Worm (Caenorhabditis elegans): ENCODE measurements around the gene mpk-2.
A peak's percentile ranks its signal among the peaks of the same experiment; 100 is the strongest.

The mpk-2 gene

DNA sequence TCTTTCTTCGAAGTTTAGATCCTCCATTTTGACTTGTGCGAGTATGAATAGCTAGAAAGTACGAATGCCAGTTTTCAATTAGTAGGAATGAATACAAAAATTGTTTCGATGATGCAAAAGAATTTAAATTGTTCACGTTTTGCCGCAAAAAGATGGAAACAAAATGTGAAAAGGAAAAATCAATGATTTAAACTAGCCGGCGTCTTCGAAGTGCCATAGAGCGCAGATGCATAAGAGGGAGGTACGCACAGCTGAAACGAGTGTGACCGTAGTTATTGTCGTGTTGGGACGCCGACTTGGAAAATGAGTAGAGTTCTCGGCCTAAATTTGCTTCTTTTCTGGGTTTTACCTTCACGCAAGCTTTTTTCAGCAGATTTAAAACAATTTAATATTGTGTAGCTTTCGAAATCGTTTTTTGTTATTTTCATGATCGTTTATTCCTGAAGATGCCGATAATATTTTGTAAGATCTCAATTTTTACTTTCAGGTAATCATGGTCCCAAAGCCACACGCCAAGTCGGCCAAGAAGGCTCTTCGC is 48.7 kb upstream of the mpk-2 start, which contains the start of the genes ify-1 and rpl-22 (continued):
- peak; percentile 54 for TF ChIP-seq fkh-4 (tag; optimal IDR thresholded peaks at IDR 0.05; ENCODE audit: borderline replicate concordance)
- peak; percentile 82 for TF ChIP-seq lin-39 (tag; optimal IDR thresholded peaks at IDR 0.05)
- no peak for TF ChIP-seq ces-1 (GFP tag; optimal IDR thresholded peaks at IDR 0.05)
- no peak for TF ChIP-seq unc-62 (GFP tag; optimal IDR thresholded peaks at IDR 0.05)
- peak; percentile 5 to 98 (median 78) for TF ChIP-seq elt-3 (tag; optimal IDR thresholded peaks at IDR 0.05)
- TF ChIP-seq aha-1 (tag; optimal IDR thresholded peaks at IDR 0.05): peak; percentile 36
- TF ChIP-seq lin-14 (GFP tag; optimal IDR thresholded peaks at IDR 0.05): peak; percentile 92
- TF ChIP-seq dsc-1 (tag; optimal IDR thresholded peaks at IDR 0.05): peak; percentile 89
- TF ChIP-seq lin-15B (tag; optimal IDR thresholded peaks at IDR 0.05): peak; percentile 97
- no peak for TF ChIP-seq unc-30 (tag; optimal IDR thresholded peaks at IDR 0.05)
- TF ChIP-seq nhr-90 (tag; optimal IDR thresholded peaks at IDR 0.05; ENCODE audit: poor library complexity): peak; percentile 92
- TF ChIP-seq fkh-8 (tag; optimal IDR thresholded peaks at IDR 0.05): peak; percentile 90
- TF ChIP-seq nhr-237 (tag; optimal IDR thresholded peaks at IDR 0.05): peak; percentile 77
- no peak for TF ChIP-seq unc-98 (GFP tag; IDR thresholded peaks at IDR 0.05)
- peak; percentile 90 for TF ChIP-seq vab-15 (tag; optimal IDR thresholded peaks at IDR 0.05)
- no peak for TF ChIP-seq sptf-1 (tag; optimal IDR thresholded peaks at IDR 0.05)
- peak; percentile 82 for TF ChIP-seq ceh-88 (GFP tag; IDR thresholded peaks at IDR 0.05)
- peak; percentile 94 for TF ChIP-seq nhr-47 (tag; optimal IDR thresholded peaks at IDR 0.05)
- TF ChIP-seq unc-86 (tag; optimal IDR thresholded peaks at IDR 0.05): peak; percentile 88
- peak; percentile 87 for TF ChIP-seq fkh-10 (GFP tag; optimal IDR thresholded peaks at IDR 0.05)
- peak; percentile 89 for TF ChIP-seq jun-1 (tag; optimal IDR thresholded peaks at IDR 0.05)
- TF ChIP-seq pqm-1 (tag; optimal IDR thresholded peaks at IDR 0.05): no peak
- TF ChIP-seq fos-1 (tag; optimal IDR thresholded peaks at IDR 0.05): peak; percentile 86
- no peak for TF ChIP-seq nhr-84 (tag; optimal IDR thresholded peaks at IDR 0.05)
- peak; percentile 93 for TF ChIP-seq lin-13 (GFP tag; optimal IDR thresholded peaks at IDR 0.05)
- peak; percentile 93 for TF ChIP-seq nhr-19 (GFP tag; conservative IDR thresholded peaks at IDR 0.05)
- TF ChIP-seq ama-1 (optimal IDR thresholded peaks at IDR 0.05): peak; percentile 70
- peak; percentile 83 for TF ChIP-seq ceh-8 (GFP tag; optimal IDR thresholded peaks at IDR 0.05)
- peak; percentile 96 for TF ChIP-seq nhr-71 (tag; optimal IDR thresholded peaks at IDR 0.05)
- TF ChIP-seq aly-2 (tag; optimal IDR thresholded peaks at IDR 0.05): peak; percentile 69
- peak; percentile 75 for TF ChIP-seq hpl-2 (GFP tag; optimal IDR thresholded peaks at IDR 0.05)
- peak; percentile 51 for TF ChIP-seq sup-37 (GFP tag; optimal IDR thresholded peaks at IDR 0.05)
- TF ChIP-seq skn-1 (tag; optimal IDR thresholded peaks at IDR 0.05): peak; percentile 95
- TF ChIP-seq Y116A8C.19 (tag; optimal IDR thresholded peaks at IDR 0.05; ENCODE audit: borderline replicate concordance): no peak
- TF ChIP-seq ztf-4 (tag; optimal IDR thresholded peaks at IDR 0.05): peak; percentile 88
- peak; percentile 92 for TF ChIP-seq tbx-2 (tag; optimal IDR thresholded peaks at IDR 0.05)
- peak; percentile 81 for TF ChIP-seq pax-3 (tag; optimal IDR thresholded peaks at IDR 0.05)
- no peak for TF ChIP-seq nhr-28 (tag; optimal IDR thresholded peaks at IDR 0.05)

DNA sequence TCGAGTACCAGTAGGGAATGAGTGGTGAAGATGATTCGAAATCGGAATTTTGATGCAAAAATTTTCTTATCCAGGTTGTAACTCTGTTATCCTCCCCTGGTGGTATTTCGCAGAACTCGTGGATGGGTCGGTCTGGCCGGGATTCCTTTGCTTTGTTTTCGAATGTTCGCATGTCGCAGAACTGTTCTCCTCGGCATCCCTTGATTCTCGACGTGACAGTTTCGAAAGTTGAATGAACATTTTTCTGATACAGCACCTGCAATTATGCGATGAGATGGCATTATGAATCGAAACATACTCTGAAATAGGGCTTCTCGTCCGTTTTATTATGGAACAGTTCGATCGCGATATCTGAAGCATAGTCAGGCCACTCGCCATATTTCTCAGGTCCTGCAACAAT is 47.7 kb upstream of the mpk-2 start:
- TF ChIP-seq egl-13 (tag; optimal IDR thresholded peaks at IDR 0.05) (no peak), unc-30 (tag; optimal IDR thresholded peaks at IDR 0.05) (no peak), swsn-7 (tag; optimal IDR thresholded peaks at IDR 0.05) (no peak), isw-1 (GFP tag; IDR thresholded peaks at IDR 0.05) (no peak), dsc-1 (tag; optimal IDR thresholded peaks at IDR 0.05) (peak; percentile 0), fkh-4 (tag; optimal IDR thresholded peaks at IDR 0.05; ENCODE audit: borderline replicate concordance) (no peak), vab-15 (tag; optimal IDR thresholded peaks at IDR 0.05) (no peak), ztf-4 (tag; optimal IDR thresholded peaks at IDR 0.05) (no peak), ceh-8 (GFP tag; optimal IDR thresholded peaks at IDR 0.05) (no peak), nhr-12 (tag; optimal IDR thresholded peaks at IDR 0.05) (no peak), nhr-76 (tag; optimal IDR thresholded peaks at IDR 0.05) (no peak), nhr-85 (tag) (peak; percentile 47), lin-39 (tag; optimal IDR thresholded peaks at IDR 0.05) (no peak), lsy-2 (tag; optimal IDR thresholded peaks at IDR 0.05) (peak in 1 of 2 experiments; percentile 2), lin-35 (GFP tag; optimal IDR thresholded peaks at IDR 0.05) (no peak), lir-3 (tag; optimal IDR thresholded peaks at IDR 0.05; ENCODE audit: poor library complexity) (no peak), efl-1 (optimal IDR thresholded peaks at IDR 0.05) (no peak), efl-1 (GFP tag; optimal IDR thresholded peaks at IDR 0.05 in 1 of 2) (peak in 1 of 2 experiments; percentile 92), nhr-90 (tag; optimal IDR thresholded peaks at IDR 0.05; ENCODE audit: poor library complexity) (no peak), nhr-84 (tag; optimal IDR thresholded peaks at IDR 0.05) (no peak), tbx-2 (tag; optimal IDR thresholded peaks at IDR 0.05) (no peak), nhr-77 (tag; optimal IDR thresholded peaks at IDR 0.05) (peak; percentile 7)
